Worm (Caenorhabditis elegans): ENCODE measurements around the gene ugt-8.

ugt-8 gene

DNA sequence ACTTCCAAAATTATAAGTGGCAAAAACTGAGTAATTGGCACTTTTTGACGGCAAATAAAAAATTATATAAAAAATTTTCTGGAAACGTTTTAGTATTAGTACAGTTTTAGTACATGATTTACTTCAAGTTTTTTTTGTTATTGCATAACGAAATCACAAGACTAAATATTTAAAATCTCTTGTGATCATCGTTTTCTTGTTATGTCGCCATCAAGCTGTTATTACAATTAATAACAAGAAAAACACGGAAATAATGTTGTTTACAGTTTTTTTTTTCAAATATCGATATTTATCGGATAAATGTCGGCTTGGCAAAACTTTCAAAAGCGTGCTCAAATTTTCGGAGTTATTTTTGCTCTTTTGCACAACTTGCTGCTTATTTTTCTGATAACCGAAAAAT lies 44.9 kb downstream of the ugt-8 start, which contains the start of gene str-209:
str-209 (plus strand) TSS at position 301 of the 400 bp plus-strand sequence.
- no peak for TF ChIP-seq R02D3.7 (tag; optimal IDR thresholded peaks at IDR 0.05)
- no peak for TF ChIP-seq hmg-11 (tag; optimal IDR thresholded peaks at IDR 0.05)
- no peak for TF ChIP-seq pha-4 (tag; optimal IDR thresholded peaks at IDR 0.05)
- no peak for TF ChIP-seq lsy-12 (tag; optimal IDR thresholded peaks at IDR 0.05)

DNA sequence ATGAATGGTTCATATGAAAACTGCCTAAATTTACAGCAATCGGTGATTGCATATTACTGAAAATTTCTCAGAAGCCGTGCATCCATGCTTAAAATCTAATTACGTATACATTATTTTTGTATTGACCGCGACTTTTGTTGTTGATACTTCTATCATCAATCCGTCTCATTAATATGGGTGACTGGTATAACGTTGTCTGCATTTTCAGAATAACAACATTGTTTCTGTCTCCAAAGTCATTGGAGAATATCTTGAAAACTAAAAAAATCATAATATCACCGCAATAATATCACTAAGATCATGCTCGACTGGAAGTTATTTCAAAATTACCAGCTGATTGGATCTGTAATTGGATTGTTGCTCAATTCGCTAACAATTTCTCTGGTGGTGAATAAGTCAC lies 47.7 kb downstream of the ugt-8 start, which contains the start of gene str-207:
str-207 (plus strand) TSS at position 301 of the 400 bp plus-strand sequence.
- no peak for TF ChIP-seq snpc-4 (tag; optimal IDR thresholded peaks at IDR 0.05)
- TF ChIP-seq nhr-77 (tag; optimal IDR thresholded peaks at IDR 0.05), result no peak
- no peak for TF ChIP-seq tbx-2 (tag; optimal IDR thresholded peaks at IDR 0.05)
- TF ChIP-seq hmg-11 (tag; optimal IDR thresholded peaks at IDR 0.05), result no peak
- TF ChIP-seq nhr-25 (tag; optimal IDR thresholded peaks at IDR 0.05), result no peak
- no peak for TF ChIP-seq nhr-237 (tag; optimal IDR thresholded peaks at IDR 0.05)
- no peak for TF ChIP-seq lin-39 (tag; optimal IDR thresholded peaks at IDR 0.05)
- TF ChIP-seq pqm-1 (tag; optimal IDR thresholded peaks at IDR 0.05), result no peak
- TF ChIP-seq daf-12 (tag; optimal IDR thresholded peaks at IDR 0.05), result no peak
